Worm (Caenorhabditis elegans) whole organism, late embryonic: Measurements from ENCODE around the gene cua-1.

Experiments
- C08G9.2 ChIP-seq: sonication (generic microtip); optimal IDR thresholded peaks from 2 replicates; lab custom pipeline; 2016; ENCODE audit warnings: mild to moderate bottlenecking, missing genetic modification characterization, moderate library complexity, missing compliant biosample characterization
- C38D4.7 ChIP-seq: fragments of 200-800 bp; sonication (Bioruptor generic); optimal IDR thresholded peaks from 2 replicates; lab custom pipeline; 2018; ENCODE audit warnings: mild to moderate bottlenecking, missing genetic modification characterization, moderate library complexity, missing compliant biosample characterization
- K02D7.2 ChIP-seq: sonication (generic microtip); optimal IDR thresholded peaks from 2 replicates; lab custom pipeline; 2017; ENCODE audit warnings: mild to moderate bottlenecking, missing genetic modification characterization, missing compliant biosample characterization
- K09A11.1 ChIP-seq: sonication (generic microtip); optimal IDR thresholded peaks from 2 replicates; lab custom pipeline; 2017; ENCODE audit warnings: antibody characterized with exemption, mild to moderate bottlenecking, missing genetic modification characterization, missing compliant biosample characterization; ENCODE audit not compliant: insufficient read depth
- T23F11.4 ChIP-seq: fragments of 200-800 bp; sonication (Bioruptor generic); optimal IDR thresholded peaks from 2 replicates; lab custom pipeline; 2018; ENCODE audit warnings: mild to moderate bottlenecking, missing genetic modification characterization, missing compliant biosample characterization
- Y22D7AL.16 ChIP-seq: sonication (generic microtip); optimal IDR thresholded peaks from 2 replicates; lab custom pipeline; 2016; ENCODE audit warnings: missing genetic modification characterization, missing compliant biosample characterization
- ceh-14 ChIP-seq: sonication (generic microtip); optimal IDR thresholded peaks from 2 replicates; lab custom pipeline; 2016; ENCODE audit warnings: missing genotype, missing genetic modification characterization, missing compliant biosample characterization
- ceh-2 ChIP-seq: sonication (generic microtip); optimal IDR thresholded peaks from 2 replicates; lab custom pipeline; 2016; ENCODE audit warnings: missing genotype, missing genetic modification characterization, missing compliant biosample characterization
- ceh-22 ChIP-seq: sonication (generic microtip); optimal IDR thresholded peaks from 2 replicates; lab custom pipeline; 2017; ENCODE audit warnings: missing biosample characterization, missing genetic modification characterization
- ceh-24 ChIP-seq: sonication (generic microtip); optimal IDR thresholded peaks from 2 replicates; lab custom pipeline; 2016; ENCODE audit warnings: mild to moderate bottlenecking, missing genetic modification characterization, missing compliant biosample characterization
- ceh-30 ChIP-seq: fragments of 150-350 bp; optimal IDR thresholded peaks from 2 replicates; lab custom pipeline; 2014; ENCODE audit warnings: missing biosample characterization, missing genetic modification characterization
- ceh-31 ChIP-seq: sonication (generic microtip); optimal IDR thresholded peaks from 2 replicates; lab custom pipeline; 2016; ENCODE audit warnings: missing genetic modification characterization, missing compliant biosample characterization
- ceh-34 ChIP-seq: sonication (generic microtip); optimal IDR thresholded peaks from 2 replicates; lab custom pipeline; 2016; ENCODE audit warnings: mild to moderate bottlenecking, missing genetic modification characterization, missing compliant biosample characterization
- ceh-45 ChIP-seq: fragments of 200-800 bp; sonication (Bioruptor generic); IDR thresholded peaks from 2 replicates; pipeline ENCODE4 v1.3.6; 2022; ENCODE audit warnings: missing genetic modification reagents, missing genetic modification characterization, missing compliant biosample characterization
- ceh-6 ChIP-seq: fragments of 200-800 bp; sonication (Bioruptor generic); optimal IDR thresholded peaks from 2 replicates; lab custom pipeline; 2018; ENCODE audit warnings: mild to moderate bottlenecking, missing genetic modification characterization, missing compliant biosample characterization
- ceh-9 ChIP-seq: sonication (generic microtip); optimal IDR thresholded peaks from 2 replicates; lab custom pipeline; 2016; ENCODE audit warnings: mild to moderate bottlenecking, missing genetic modification characterization, inconsistent platforms, missing compliant biosample characterization
- che-1 ChIP-seq: sonication (generic microtip); optimal IDR thresholded peaks from 2 replicates; lab custom pipeline; 2016; ENCODE audit warnings: mild to moderate bottlenecking, missing genetic modification characterization, missing compliant biosample characterization
- dmd-4 ChIP-seq: sonication (generic microtip); optimal IDR thresholded peaks from 2 replicates; lab custom pipeline; 2016; ENCODE audit warnings: borderline replicate concordance, missing genetic modification characterization, missing compliant biosample characterization
- dve-1 ChIP-seq: sonication (generic microtip); optimal IDR thresholded peaks from 2 replicates; lab custom pipeline; 2017; ENCODE audit warnings: antibody characterized with exemption, mild to moderate bottlenecking, missing genetic modification characterization, missing compliant biosample characterization
- elt-2 ChIP-seq: sonication (generic microtip); optimal IDR thresholded peaks from 2 replicates; lab custom pipeline; 2016; ENCODE audit warnings: missing genetic modification reagents, missing genetic modification characterization, missing compliant biosample characterization
- ets-4 ChIP-seq: sonication (generic microtip); optimal IDR thresholded peaks from 2 replicates; lab custom pipeline; 2016; ENCODE audit warnings: missing genetic modification characterization, missing compliant biosample characterization
- fkh-6 ChIP-seq: sonication (generic microtip); optimal IDR thresholded peaks from 2 replicates; lab custom pipeline; 2016; ENCODE audit warnings: missing genetic modification characterization, missing compliant biosample characterization
- gmeb-2 ChIP-seq: sonication (generic microtip); optimal IDR thresholded peaks from 2 replicates; lab custom pipeline; 2016; ENCODE audit warnings: missing genetic modification characterization, inconsistent platforms, missing compliant biosample characterization
- hlh-13 ChIP-seq: fragments of 200-800 bp; sonication (Bioruptor generic); optimal IDR thresholded peaks from 2 replicates; lab custom pipeline; 2018; ENCODE audit warnings: mild to moderate bottlenecking, missing genetic modification characterization, missing compliant biosample characterization
- hlh-30 ChIP-seq: sonication (generic microtip); optimal IDR thresholded peaks from 2 replicates; lab custom pipeline; 2017; ENCODE audit warnings: antibody characterized with exemption, missing genetic modification characterization, missing compliant biosample characterization; ENCODE audit not compliant: insufficient read depth
- hlh-8 ChIP-seq: sonication (generic microtip); optimal IDR thresholded peaks from 2 replicates; lab custom pipeline; 2016; ENCODE audit warnings: missing genotype, missing genetic modification characterization, missing compliant biosample characterization
- lim-6 ChIP-seq: sonication (generic microtip); optimal IDR thresholded peaks from 2 replicates; lab custom pipeline; 2016; ENCODE audit warnings: missing genetic modification characterization, missing compliant biosample characterization
- madf-2 ChIP-seq: sonication (generic microtip); optimal IDR thresholded peaks from 2 replicates; lab custom pipeline; 2017; ENCODE audit warnings: missing genetic modification characterization, missing compliant biosample characterization
- nfya-1 ChIP-seq: sonication (generic microtip); optimal IDR thresholded peaks from 2 replicates; lab custom pipeline; 2017; ENCODE audit warnings: missing genetic modification characterization, mild to moderate bottlenecking, missing compliant biosample characterization, antibody characterized with exemption, moderate library complexity
- nhr-11 ChIP-seq: fragments of 150-350 bp; optimal IDR thresholded peaks from 2 replicates; lab custom pipeline; 2014; ENCODE audit warnings: missing biosample characterization, missing genetic modification characterization
- nhr-232 ChIP-seq: sonication (generic microtip); optimal IDR thresholded peaks from 2 replicates; lab custom pipeline; 2016; ENCODE audit warnings: missing genetic modification characterization, missing compliant biosample characterization
- npax-4 ChIP-seq: sonication (generic microtip); optimal IDR thresholded peaks from 2 replicates; lab custom pipeline; 2016; ENCODE audit warnings: missing genetic modification characterization, missing compliant biosample characterization
- odd-2 ChIP-seq: sonication (generic microtip); optimal IDR thresholded peaks from 2 replicates; lab custom pipeline; 2017; ENCODE audit warnings: antibody characterized with exemption, mild to moderate bottlenecking, missing genetic modification characterization, missing compliant biosample characterization
- pax-1 ChIP-seq: fragments of 150-350 bp; optimal IDR thresholded peaks from 2 replicates; lab custom pipeline; 2014; ENCODE audit warnings: missing biosample characterization, missing genetic modification characterization
- pha-4 ChIP-seq: fragments of 150-350 bp; optimal IDR thresholded peaks from 2 replicates; lab custom pipeline; 2018; ENCODE audit warnings: missing biosample characterization, missing genetic modification reagents, missing genetic modification characterization
- pqm-1 ChIP-seq: sonication (generic microtip); optimal IDR thresholded peaks from 2 replicates; lab custom pipeline; 2016; ENCODE audit warnings: missing genetic modification characterization, missing compliant biosample characterization
- pros-1 ChIP-seq: fragments of 150-350 bp; optimal IDR thresholded peaks from 2 replicates; lab custom pipeline; 2014; ENCODE audit warnings: missing biosample characterization, missing genetic modification reagents, missing genetic modification characterization
- ref-2 ChIP-seq: sonication (generic microtip); optimal IDR thresholded peaks from 2 replicates; lab custom pipeline; 2016; ENCODE audit warnings: missing genetic modification characterization, missing compliant biosample characterization
- rnt-1 ChIP-seq: sonication (generic microtip); optimal IDR thresholded peaks from 2 replicates; lab custom pipeline; 2016; ENCODE audit warnings: missing genetic modification characterization, missing compliant biosample characterization
- sox-2 ChIP-seq: fragments of 200-800 bp; sonication (Bioruptor generic); IDR thresholded peaks from 2 replicates; pipeline ENCODE4 v1.3.6; 2022; ENCODE audit warnings: missing genetic modification reagents, missing genetic modification characterization, missing compliant biosample characterization
- tbx-2 ChIP-seq: sonication (generic microtip); optimal IDR thresholded peaks from 2 replicates; lab custom pipeline; 2016; ENCODE audit warnings: missing genetic modification characterization, missing compliant biosample characterization
- tbx-7 ChIP-seq: sonication (generic microtip); optimal IDR thresholded peaks from 2 replicates; lab custom pipeline; 2016; ENCODE audit warnings: missing genotype, missing genetic modification characterization, missing compliant biosample characterization
- unc-3 ChIP-seq, 2 experiments: fragments of 200-800 bp in 1 of 2; sonication (Bioruptor generic) in 1 of 2; sonication (generic microtip) in 1 of 2; conservative IDR thresholded peaks in 1 of 2; optimal IDR thresholded peaks in 1 of 2; 2 replicates each; pipeline versions ENCODE4 v1.3.6 to Lab custom; 2016 to 2022; ENCODE audit warnings: missing compliant biosample characterization in 2 of 2, missing genetic modification characterization in 2 of 2, missing genetic modification reagents in 1 of 2
- unc-42 ChIP-seq: sonication (generic microtip); optimal IDR thresholded peaks from 2 replicates; lab custom pipeline; 2016; ENCODE audit warnings: missing genotype, missing genetic modification characterization, missing compliant biosample characterization
- unc-55 ChIP-seq: sonication (generic microtip); optimal IDR thresholded peaks from 2 replicates; lab custom pipeline; 2017; ENCODE audit warnings: missing biosample characterization, missing genetic modification reagents, missing genetic modification characterization
- zip-5 ChIP-seq: sonication (generic microtip); optimal IDR thresholded peaks from 2 replicates; lab custom pipeline; 2016; ENCODE audit warnings: missing genetic modification characterization, missing compliant biosample characterization
- ztf-16 ChIP-seq: sonication (generic microtip); optimal IDR thresholded peaks from 2 replicates; lab custom pipeline; 2017; ENCODE audit warnings: missing genetic modification characterization, missing compliant biosample characterization

cua-1 gene

ce11 chrIII:13455816-13456215, 709 bp upstream of the cua-1 start:
- TF ChIP-seq odd-2 = no peak
- TF ChIP-seq unc-42 (tag; lab: Kevin White, UChicago) = peak; percentile 15

DNA sequence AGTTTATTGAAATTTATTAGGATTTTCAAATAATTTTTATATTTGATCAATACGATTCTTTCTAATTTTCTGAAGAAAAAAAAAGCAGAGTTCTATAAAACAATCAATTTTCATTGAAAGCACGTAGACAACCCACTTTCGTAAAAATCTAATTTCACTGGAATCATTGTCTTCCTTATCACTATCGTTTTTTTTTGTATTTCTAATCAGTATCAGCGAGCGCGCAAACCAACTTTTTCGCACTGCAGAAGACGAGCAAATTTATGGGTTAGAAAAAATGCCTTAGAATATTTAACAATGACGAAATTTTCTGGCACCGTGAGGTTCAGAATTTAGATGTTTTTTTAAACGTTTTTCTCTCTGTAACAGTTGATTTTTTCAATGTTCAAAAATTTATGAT, 2.3 kb downstream of the cua-1 start:
- TF ChIP-seq ceh-22 (tag; lab: Kevin White, UChicago) (no peak), npax-4 (no peak), dve-1 (tag; lab: Kevin White, UChicago) (no peak), lim-6 (tag; lab: Kevin White, UChicago) (no peak), ceh-9 (tag; lab: Kevin White, UChicago) (no peak), gmeb-2 (tag; lab: Kevin White, UChicago) (no peak), ref-2 (tag; lab: Kevin White, UChicago) (no peak), sox-2 (GFP tag; lab: Robert Waterston, UW) (no peak), elt-2 (tag; lab: Kevin White, UChicago) (no peak), C08G9.2 (tag; lab: Kevin White, UChicago) (no peak), unc-42 (tag; lab: Kevin White, UChicago) (no peak), zip-5 (tag; lab: Kevin White, UChicago) (no peak), nhr-232 (tag; lab: Kevin White, UChicago) (no peak), hlh-30 (tag; lab: Kevin White, UChicago) (no peak)

- TF ChIP-seq pqm-1 (tag; lab: Kevin White, UChicago) (no peak), ceh-45 (GFP tag; lab: Robert Waterston, UW) (no peak), ceh-24 (tag; lab: Kevin White, UChicago) (no peak), ceh-30 (tag; lab: Kevin White, UChicago) (no peak), hlh-30 (tag; lab: Kevin White, UChicago) (no peak), che-1 (tag; lab: Kevin White, UChicago) (no peak), tbx-7 (peak; percentile 5), pha-4 (tag; lab: Kevin White, UChicago) (no peak), ceh-14 (tag; lab: Kevin White, UChicago) (no peak), unc-42 (tag; lab: Kevin White, UChicago) (no peak), ets-4 (tag; lab: Kevin White, UChicago) (peak; percentile 62), hlh-13 (no peak), ceh-9 (tag; lab: Kevin White, UChicago) (no peak), elt-2 (tag; lab: Kevin White, UChicago) (no peak), nhr-11 (tag; lab: Kevin White, UChicago) (no peak), sox-2 (GFP tag; lab: Robert Waterston, UW) (no peak), unc-55 (GFP tag; lab: Kevin White, UChicago) (no peak), pros-1 (tag; lab: Kevin White, UChicago) (no peak), K02D7.2 (no peak), zip-5 (tag; lab: Kevin White, UChicago) (no peak), K09A11.1 (tag; lab: Kevin White, UChicago) (no peak), rnt-1 (tag; lab: Kevin White, UChicago) (no peak), T23F11.4 (GFP tag; lab: Kevin White, UChicago) (no peak), pax-1 (no peak), fkh-6 (tag; lab: Kevin White, UChicago) (no peak), ceh-34 (tag; lab: Kevin White, UChicago) (no peak), C38D4.7 (GFP tag; lab: Kevin White, UChicago) (no peak), nfya-1 (tag; lab: Kevin White, UChicago) (no peak), ztf-16 (tag; lab: Kevin White, UChicago) (no peak), ceh-6 (GFP tag; lab: Kevin White, UChicago) (no peak), madf-2 (tag; lab: Kevin White, UChicago) (no peak), Y22D7AL.16 (no peak), unc-3 (GFP tag; conservative IDR thresholded peaks at IDR 0.05; lab: Robert Waterston, UW) (no peak), unc-3 (tag; optimal IDR thresholded peaks at IDR 0.05; lab: Kevin White, UChicago) (no peak), C08G9.2 (tag; lab: Kevin White, UChicago) (peak; percentile 70), npax-4 (no peak), dmd-4 (tag; lab: Kevin White, UChicago) (no peak), tbx-2 (no peak), hlh-8 (peak; percentile 28), odd-2 (no peak), ceh-2 (peak; percentile 25), ceh-31 (tag; lab: Kevin White, UChicago) (peak; percentile 66), dve-1 (tag; lab: Kevin White, UChicago) (no peak), ceh-22 (tag; lab: Kevin White, UChicago) (no peak)
Observed at ce11 chrIII:13439415-13439814, 15.7 kb downstream of the cua-1 start, which contains the start of gene ciao-2B. TSS of gene ciao-2B (minus strand) at chrIII:13439544.
